Worm (Caenorhabditis elegans) whole organism, mixed stage, embryonic: ENCODE measurements around the gene C36C9.5.

ENCODE experiments used
- M03D4.4 ChIP-seq: sonication (generic microtip); optimal IDR thresholded peaks from 2 replicates; lab custom pipeline; 2017; ENCODE audit warnings: mild to moderate bottlenecking, missing genetic modification characterization, missing compliant biosample characterization
- bed-3 ChIP-seq: fragments of 200-800 bp; sonication (Bioruptor generic); optimal IDR thresholded peaks from 3 replicates; lab custom pipeline; 2018; ENCODE audit warnings: mild to moderate bottlenecking, missing genetic modification characterization, moderate library complexity, missing compliant biosample characterization
- blmp-1 ChIP-seq: fragments of 150-350 bp; optimal IDR thresholded peaks from 2 replicates; lab custom pipeline; 2014; ENCODE audit warnings: missing biosample characterization, missing genetic modification characterization
- ceh-39 ChIP-seq: fragments of 150-350 bp; optimal IDR thresholded peaks from 2 replicates; lab custom pipeline; 2014; ENCODE audit warnings: missing biosample characterization, missing genetic modification characterization
- ceh-43 ChIP-seq: fragments of 200-800 bp; sonication (Bioruptor generic); optimal IDR thresholded peaks from 2 replicates; lab custom pipeline; 2018; ENCODE audit warnings: mild to moderate bottlenecking, missing genetic modification characterization, moderate library complexity, missing compliant biosample characterization
- ceh-83 ChIP-seq: fragments of 200-800 bp; sonication (Bioruptor generic); optimal IDR thresholded peaks from 2 replicates; lab custom pipeline; 2018; ENCODE audit warnings: mild to moderate bottlenecking, missing genetic modification characterization, missing compliant biosample characterization
- ces-1 ChIP-seq: fragments of 150-350 bp; optimal IDR thresholded peaks from 2 replicates; lab custom pipeline; 2014; ENCODE audit warnings: missing biosample characterization, missing genetic modification reagents, missing genetic modification characterization
- cnd-1 ChIP-seq: fragments of 200-800 bp; sonication (Bioruptor generic); optimal IDR thresholded peaks from 2 replicates; lab custom pipeline; 2018; ENCODE audit warnings: mild to moderate bottlenecking, missing genetic modification characterization, missing compliant biosample characterization
- drap-1 ChIP-seq: fragments of 200-800 bp; sonication (Bioruptor generic); optimal IDR thresholded peaks from 3 replicates; lab custom pipeline; 2018; ENCODE audit warnings: mild to moderate bottlenecking, missing genetic modification characterization, missing compliant biosample characterization
- elt-1 ChIP-seq: sonication (generic microtip); optimal IDR thresholded peaks from 2 replicates; lab custom pipeline; 2017; ENCODE audit warnings: missing genetic modification characterization, mild to moderate bottlenecking, missing compliant biosample characterization, antibody characterized with exemption, moderate library complexity, borderline replicate concordance; ENCODE audit not compliant: insufficient read depth
- elt-3 ChIP-seq: fragments of 150-350 bp; optimal IDR thresholded peaks from 2 replicates; lab custom pipeline; 2014; ENCODE audit warnings: missing biosample characterization, missing genetic modification characterization
- flh-1 ChIP-seq: fragments of 200-800 bp; sonication (Bioruptor generic); optimal IDR thresholded peaks from 2 replicates; lab custom pipeline; 2018; ENCODE audit warnings: mild to moderate bottlenecking, missing genetic modification characterization, moderate library complexity, missing compliant biosample characterization
- hlh-1 ChIP-seq: fragments of 150-350 bp; optimal IDR thresholded peaks from 2 replicates; lab custom pipeline; 2014; ENCODE audit warnings: missing biosample characterization, missing genetic modification reagents, missing genetic modification characterization
- lin-13 ChIP-seq: fragments of 150-350 bp; optimal IDR thresholded peaks from 2 replicates; lab custom pipeline; 2014; ENCODE audit warnings: missing biosample characterization, missing genetic modification characterization
- lin-32 ChIP-seq: fragments of 200-800 bp; sonication (Bioruptor generic); optimal IDR thresholded peaks from 2 replicates; lab custom pipeline; 2018; ENCODE audit warnings: mild to moderate bottlenecking, missing genetic modification characterization, missing compliant biosample characterization
- mab-5 ChIP-seq: fragments of 150-350 bp; optimal IDR thresholded peaks from 2 replicates; lab custom pipeline; 2014; ENCODE audit warnings: missing biosample characterization, missing genetic modification characterization
- mep-1 ChIP-seq: fragments of 150-350 bp; optimal IDR thresholded peaks from 2 replicates; lab custom pipeline; 2017; ENCODE audit warnings: missing biosample characterization, missing genetic modification reagents, missing genetic modification characterization, inconsistent platforms
- nhr-12 ChIP-seq: fragments of 150-350 bp; optimal IDR thresholded peaks from 2 replicates; lab custom pipeline; 2014; ENCODE audit warnings: missing biosample characterization, missing genetic modification characterization
- nhr-2 ChIP-seq: fragments of 150-350 bp; optimal IDR thresholded peaks from 2 replicates; lab custom pipeline; 2014; ENCODE audit warnings: missing biosample characterization, missing genetic modification characterization
- nhr-237 ChIP-seq: fragments of 150-350 bp; optimal IDR thresholded peaks from 2 replicates; lab custom pipeline; 2014; ENCODE audit warnings: missing biosample characterization, missing genetic modification characterization
- nhr-28 ChIP-seq: fragments of 150-350 bp; optimal IDR thresholded peaks from 2 replicates; lab custom pipeline; 2014; ENCODE audit warnings: missing biosample characterization, missing genetic modification characterization
- nhr-76 ChIP-seq: sonication (generic microtip); optimal IDR thresholded peaks from 2 replicates; lab custom pipeline; 2017; ENCODE audit warnings: missing biosample characterization, missing genetic modification characterization
- pha-4 ChIP-seq: fragments of 150-350 bp; optimal IDR thresholded peaks from 2 replicates; lab custom pipeline; 2018; ENCODE audit warnings: missing biosample characterization, missing genetic modification reagents, missing genetic modification characterization
- sem-2 ChIP-seq: fragments of 200-800 bp; sonication (Bioruptor generic); optimal IDR thresholded peaks from 2 replicates; lab custom pipeline; 2018; ENCODE audit warnings: mild to moderate bottlenecking, missing genetic modification characterization, missing compliant biosample characterization
- snpc-4 ChIP-seq: fragments of 150-350 bp; optimal IDR thresholded peaks from 2 replicates; lab custom pipeline; 2014; ENCODE audit warnings: missing biosample characterization, missing genetic modification characterization
- sptf-1 ChIP-seq: sonication (generic microtip); optimal IDR thresholded peaks from 2 replicates; lab custom pipeline; 2017; ENCODE audit warnings: mild to moderate bottlenecking, missing genetic modification characterization, moderate library complexity, missing compliant biosample characterization
- tbx-8 ChIP-seq: fragments of 200-800 bp; sonication (Bioruptor generic); optimal IDR thresholded peaks from 2 replicates; lab custom pipeline; 2018; ENCODE audit warnings: mild to moderate bottlenecking, missing genetic modification characterization, moderate library complexity, missing compliant biosample characterization
- unc-39 ChIP-seq: fragments of 150-350 bp; optimal IDR thresholded peaks from 2 replicates; lab custom pipeline; 2014; ENCODE audit warnings: missing biosample characterization, missing genetic modification characterization
- unc-62 ChIP-seq: fragments of 150-350 bp; optimal IDR thresholded peaks from 2 replicates; lab custom pipeline; 2014; ENCODE audit warnings: missing biosample characterization, missing genetic modification reagents, missing genetic modification characterization
- zip-8 ChIP-seq: fragments of 150-350 bp; optimal IDR thresholded peaks from 2 replicates; lab custom pipeline; 2014; ENCODE audit warnings: missing biosample characterization, missing genetic modification characterization
- ztf-11 ChIP-seq: fragments of 150-350 bp; optimal IDR thresholded peaks from 2 replicates; lab custom pipeline; 2014; ENCODE audit warnings: missing biosample characterization, missing genetic modification characterization

Gene C36C9.5

ce11 chrX:1675879-1676278 is 27.9 kb downstream of the C36C9.5 start:
- TF ChIP-seq bed-3 (no peak), snpc-4 (tag; lab: Kevin White, UChicago) (no peak), M03D4.4 (tag; lab: Kevin White, UChicago) (no peak), elt-1 (tag; lab: Kevin White, UChicago) (no peak), sem-2 (GFP tag; lab: Kevin White, UChicago) (no peak), drap-1 (GFP tag; lab: Kevin White, UChicago) (no peak), flh-1 (GFP tag; lab: Kevin White, UChicago) (no peak), mab-5 (no peak), ceh-39 (tag; lab: Kevin White, UChicago) (no peak), sptf-1 (tag; lab: Kevin White, UChicago) (no peak), blmp-1 (tag; lab: Kevin White, UChicago) (no peak), ztf-11 (no peak), tbx-8 (GFP tag; lab: Kevin White, UChicago) (no peak), nhr-237 (tag; lab: Kevin White, UChicago) (no peak), ceh-43 (GFP tag; lab: Kevin White, UChicago) (no peak), zip-8 (tag; lab: Kevin White, UChicago) (no peak), lin-32 (GFP tag; lab: Kevin White, UChicago) (no peak), ceh-83 (GFP tag; lab: Kevin White, UChicago) (no peak)

ce11 chrX:1674056-1674455 is 29.7 kb downstream of the C36C9.5 start, which contains the start of gene tbx-31:
Gene tbx-31, minus strand, starts transcription at chrX:1674156.
- no peak for TF ChIP-seq elt-1 (tag; lab: Kevin White, UChicago)
- TF ChIP-seq cnd-1, result no peak
- no peak for TF ChIP-seq lin-13

DNA sequence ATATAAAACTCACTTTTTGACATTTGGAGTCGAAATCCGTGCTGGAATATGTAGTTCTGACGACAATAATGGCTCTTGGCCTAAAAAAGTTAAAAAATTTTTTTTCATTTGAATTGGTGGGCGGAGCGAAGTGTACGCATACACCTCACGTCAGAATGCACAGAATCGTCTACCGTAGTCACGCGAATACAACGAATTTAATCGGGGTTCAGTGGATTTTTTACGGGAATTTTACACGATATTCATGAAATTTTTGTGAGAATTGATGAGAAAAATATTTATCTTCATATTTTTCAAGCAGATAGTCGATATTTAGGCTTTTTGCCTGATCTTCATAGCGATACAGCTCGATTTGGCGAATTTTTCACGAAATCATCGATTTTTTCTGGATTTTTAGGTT is 35.0 kb downstream of the C36C9.5 start, which contains the start of gene R09H3.3:
TSS of gene R09H3.3 (minus strand) at position 101 of the 400 bp plus-strand sequence.
- no peak for TF ChIP-seq unc-39 (tag; lab: Kevin White, UChicago)

- TF ChIP-seq elt-3 (tag; lab: Kevin White, UChicago) (no peak), nhr-28 (no peak), ztf-11 (no peak), nhr-2 (tag; lab: Kevin White, UChicago) (no peak), elt-1 (tag; lab: Kevin White, UChicago) (no peak), mep-1 (tag; lab: Kevin White, UChicago) (no peak), tbx-8 (GFP tag; lab: Kevin White, UChicago) (no peak), unc-62 (GFP tag; lab: Kevin White, UChicago) (no peak), cnd-1 (no peak), zip-8 (tag; lab: Kevin White, UChicago) (no peak), pha-4 (tag; lab: Kevin White, UChicago) (no peak), hlh-1 (no peak), snpc-4 (tag; lab: Kevin White, UChicago) (no peak), sem-2 (GFP tag; lab: Kevin White, UChicago) (no peak), ces-1 (no peak), flh-1 (GFP tag; lab: Kevin White, UChicago) (no peak), mab-5 (no peak), bed-3 (no peak)
These were observed 36.7 kb downstream of the C36C9.5 start for ce11 chrX:1667056-1667455.

ce11 chrX:1664925-1665324 is 38.8 kb downstream of the C36C9.5 start, which contains the start of gene R09H3.2:
Gene R09H3.2, minus strand, starts transcription at chrX:1665025.
- TF ChIP-seq ztf-11 (no peak), nhr-12 (no peak), unc-62 (GFP tag; lab: Kevin White, UChicago) (no peak)

DNA sequence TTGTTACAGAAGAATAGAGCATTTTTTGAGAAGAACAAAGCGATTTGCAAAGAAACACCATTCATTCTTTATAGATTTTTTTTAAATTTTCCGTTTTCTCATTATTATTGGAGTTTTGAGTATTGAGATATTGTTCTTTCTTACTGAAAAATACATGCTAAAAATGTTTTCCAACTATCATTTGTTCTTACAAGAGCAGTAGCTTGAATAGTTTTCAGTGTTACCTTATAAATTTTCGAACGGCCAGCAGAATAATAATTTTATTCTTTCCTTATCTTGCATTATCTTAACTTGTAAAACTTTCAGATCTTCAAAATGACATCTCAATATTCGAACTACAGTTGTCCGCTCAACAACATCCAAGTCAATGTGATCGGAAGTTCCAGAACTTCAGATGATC is 48.5 kb downstream of the C36C9.5 start, which contains the start of gene tbx-32:
TSS of gene tbx-32 (plus strand) at position 301 of the 400 bp plus-strand sequence.
- no peak for TF ChIP-seq nhr-76 (tag; lab: Kevin White, UChicago)
- no peak for TF ChIP-seq ceh-43 (GFP tag; lab: Kevin White, UChicago)
- no peak for TF ChIP-seq mab-5
- no peak for TF ChIP-seq snpc-4 (tag; lab: Kevin White, UChicago)
